Worm (Caenorhabditis elegans) whole organism, L1 larva: ENCODE data around the gene ccdc-149.
A peak's percentile ranks its signal among the peaks of the same experiment; 100 is the strongest.

ENCODE experiments used
- F16B12.6 ChIP-seq: fragments of 150-350 bp; optimal IDR thresholded peaks from 2 replicates; lab custom pipeline; 2014; ENCODE audit warnings: missing biosample characterization, missing genetic modification characterization
- aha-1 ChIP-seq: fragments of 150-350 bp; optimal IDR thresholded peaks from 2 replicates; lab custom pipeline; 2014; ENCODE audit warnings: missing biosample characterization, missing genetic modification characterization
- aly-2 ChIP-seq: fragments of 150-350 bp; optimal IDR thresholded peaks from 2 replicates; lab custom pipeline; 2014; ENCODE audit warnings: missing biosample characterization, missing genetic modification characterization
- blmp-1 ChIP-seq: fragments of 150-350 bp; optimal IDR thresholded peaks from 2 replicates; lab custom pipeline; 2014; ENCODE audit warnings: missing biosample characterization, missing genetic modification characterization
- ces-1 ChIP-seq: fragments of 150-350 bp; optimal IDR thresholded peaks from 2 replicates; lab custom pipeline; 2014; ENCODE audit warnings: missing biosample characterization, missing genetic modification reagents, missing genetic modification characterization
- dpl-1 ChIP-seq, 3 experiments: fragments of 150-350 bp in 2 of 3; sonication (generic microtip) in 1 of 3; optimal IDR thresholded peaks; 2 replicates each; lab custom pipeline; 2014 to 2017; ENCODE audit warnings: missing biosample characterization in 3 of 3, missing genetic modification characterization in 3 of 3, missing genetic modification reagents in 3 of 3
- efl-1 ChIP-seq, 4 experiments: fragments of 150-350 bp; optimal IDR thresholded peaks in 3 of 4; peaks in 1 of 4; 1 replicate in 1 of 4; 2 replicates in 3 of 4; lab custom pipeline; 2014; ENCODE audit warnings: missing biosample characterization in 2 of 4, missing genetic modification characterization in 2 of 4, missing genetic modification reagents in 2 of 4
- efl-3 ChIP-seq: fragments of 200-800 bp; sonication (Bioruptor generic); optimal IDR thresholded peaks from 2 replicates; lab custom pipeline; 2018; ENCODE audit warnings: mild to moderate bottlenecking, missing genetic modification characterization, missing compliant biosample characterization
- elt-2 ChIP-seq: sonication (generic microtip); optimal IDR thresholded peaks from 2 replicates; lab custom pipeline; 2016; ENCODE audit warnings: missing genetic modification characterization, mild to moderate bottlenecking, inconsistent platforms, missing compliant biosample characterization, missing genetic modification reagents
- elt-3 ChIP-seq, 6 experiments: fragments of 150-350 bp in 1 of 6; sonication (generic microtip); optimal IDR thresholded peaks; 2 replicates each; lab custom pipeline; 2017 to 2018; ENCODE audit warnings: missing biosample characterization in 6 of 6, missing genetic modification characterization in 6 of 6, inconsistent platforms in 1 of 6
- fkh-10 ChIP-seq: sonication (generic microtip); optimal IDR thresholded peaks from 2 replicates; lab custom pipeline; 2017; ENCODE audit warnings: missing biosample characterization, missing genetic modification reagents, missing genetic modification characterization
- grh-1 ChIP-seq: fragments of 200-800 bp; sonication (Bioruptor generic); IDR thresholded peaks from 2 replicates; pipeline ENCODE4 v1.3.6; 2022; ENCODE audit warnings: missing genetic modification reagents, missing genetic modification characterization, missing compliant biosample characterization
- hlh-4 ChIP-seq: sonication (generic microtip); optimal IDR thresholded peaks from 2 replicates; lab custom pipeline; 2016; ENCODE audit warnings: mild to moderate bottlenecking, missing genetic modification characterization, missing compliant biosample characterization
- hpl-2 ChIP-seq: fragments of 150-350 bp; optimal IDR thresholded peaks from 2 replicates; lab custom pipeline; 2014; ENCODE audit warnings: missing biosample characterization, missing genetic modification reagents, missing genetic modification characterization
- irx-1 ChIP-seq: sonication (generic microtip); optimal IDR thresholded peaks from 2 replicates; lab custom pipeline; 2016; ENCODE audit warnings: missing genetic modification characterization, missing compliant biosample characterization
- jun-1 ChIP-seq: fragments of 150-350 bp; optimal IDR thresholded peaks from 2 replicates; lab custom pipeline; 2014; ENCODE audit warnings: missing biosample characterization, missing genetic modification reagents, missing genetic modification characterization
- lin-14 ChIP-seq: fragments of 200-800 bp; sonication (Bioruptor generic); optimal IDR thresholded peaks from 2 replicates; lab custom pipeline; 2018; ENCODE audit warnings: mild to moderate bottlenecking, missing genetic modification characterization, moderate library complexity, missing compliant biosample characterization
- lir-3 ChIP-seq: sonication (generic microtip); optimal IDR thresholded peaks from 2 replicates; lab custom pipeline; 2016; ENCODE audit warnings: mild to moderate bottlenecking, missing genetic modification characterization, moderate library complexity, missing compliant biosample characterization; ENCODE audit not compliant: poor library complexity
- lsy-2 ChIP-seq, 2 experiments: fragments of 150-350 bp; optimal IDR thresholded peaks; 2 replicates each; lab custom pipeline; 2014; ENCODE audit warnings: missing biosample characterization in 2 of 2, missing genetic modification characterization in 2 of 2
- mab-9 ChIP-seq: fragments of 200-800 bp; sonication (Bioruptor generic); IDR thresholded peaks from 2 replicates; pipeline ENCODE4 v1.3.6; 2022; ENCODE audit warnings: missing genetic modification reagents, missing genetic modification characterization, missing compliant biosample characterization
- mdl-1 ChIP-seq, 2 experiments: fragments of 150-350 bp; optimal IDR thresholded peaks; 2 replicates each; lab custom pipeline; 2014 to 2017; ENCODE audit warnings: missing biosample characterization in 2 of 2, missing genetic modification characterization in 2 of 2, inconsistent platforms in 1 of 2
- nhr-12 ChIP-seq: sonication (generic microtip); optimal IDR thresholded peaks from 2 replicates; lab custom pipeline; 2017; ENCODE audit warnings: missing biosample characterization, missing genetic modification characterization
- nhr-71 ChIP-seq: sonication (generic microtip); optimal IDR thresholded peaks from 2 replicates; lab custom pipeline; 2016; ENCODE audit warnings: mild to moderate bottlenecking, missing genetic modification characterization, moderate library complexity, missing compliant biosample characterization
- nhr-84 ChIP-seq: sonication (generic microtip); optimal IDR thresholded peaks from 2 replicates; lab custom pipeline; 2017; ENCODE audit warnings: missing biosample characterization, missing genetic modification characterization
- pqm-1 ChIP-seq: sonication (generic microtip); optimal IDR thresholded peaks from 3 replicates; lab custom pipeline; 2017; ENCODE audit warnings: missing biosample characterization, missing genetic modification characterization
- skn-1 ChIP-seq: fragments of 150-350 bp; optimal IDR thresholded peaks from 2 replicates; lab custom pipeline; 2014; ENCODE audit warnings: missing biosample characterization, missing genetic modification characterization
- snu-23 ChIP-seq: sonication (generic microtip); optimal IDR thresholded peaks from 2 replicates; lab custom pipeline; 2016; ENCODE audit warnings: missing genetic modification characterization, missing compliant biosample characterization
- unc-130 ChIP-seq: fragments of 150-350 bp; optimal IDR thresholded peaks from 2 replicates; lab custom pipeline; 2017; ENCODE audit warnings: missing biosample characterization, missing genetic modification characterization, inconsistent platforms
- unc-98 ChIP-seq: fragments of 200-800 bp; sonication (Bioruptor generic); IDR thresholded peaks from 2 replicates; pipeline ENCODE4 v1.3.6; 2022; ENCODE audit warnings: missing genetic modification characterization, missing compliant biosample characterization
- zip-4 ChIP-seq: fragments of 200-800 bp; sonication (Bioruptor generic); optimal IDR thresholded peaks from 2 replicates; lab custom pipeline; 2018; ENCODE audit warnings: mild to moderate bottlenecking, missing genetic modification characterization, moderate library complexity, missing compliant biosample characterization
- ztf-11 ChIP-seq, 2 experiments: sonication (generic microtip); optimal IDR thresholded peaks; 2 replicates each; lab custom pipeline; 2016 to 2017; ENCODE audit warnings: missing genetic modification characterization in 2 of 2, missing biosample characterization in 1 of 2, missing compliant biosample characterization in 1 of 2
- ztf-4 ChIP-seq: fragments of 150-350 bp; optimal IDR thresholded peaks from 2 replicates; lab custom pipeline; 2014; ENCODE audit warnings: missing biosample characterization, missing genetic modification characterization

ccdc-149 gene

ce11 chrX:11511231-11511630 is at the start of gene ccdc-149:
TSS of gene ccdc-149 (minus strand) at chrX:11511451.
- TF ChIP-seq nhr-71 (tag; lab: Kevin White, UChicago) (no peak), hpl-2 (GFP tag; lab: Kevin White, UChicago) (no peak), irx-1 (tag; lab: Kevin White, UChicago) (no peak), zip-4 (GFP tag; lab: Kevin White, UChicago) (no peak), lsy-2 (tag; optimal IDR thresholded peaks at IDR 0.05; lab: Kevin White, UChicago) (no peak), ztf-11 (tag; optimal IDR thresholded peaks at IDR 0.05; lab: Kevin White, UChicago) (no peak), nhr-12 (no peak), hlh-4 (tag; lab: Kevin White, UChicago) (no peak), mdl-1 (tag; optimal IDR thresholded peaks at IDR 0.05; lab: Kevin White, UChicago) (no peak), snu-23 (GFP tag; lab: Kevin White, UChicago) (no peak), nhr-84 (tag; lab: Kevin White, UChicago) (no peak), grh-1 (GFP tag; lab: Robert Waterston, UW) (no peak)
- TF ChIP-seq, all 84 proteins: peak for 0

- no peak for TF ChIP-seq unc-98
Observed at ce11 chrX:11560615-11561014, 49.4 kb upstream of the ccdc-149 start, which contains the start of gene lev-8. TSS of gene lev-8 (plus strand) at chrX:11560915.

- TF ChIP-seq lir-3 (no peak), efl-3 (no peak), ztf-11 (tag; optimal IDR thresholded peaks at IDR 0.05; lab: Kevin White, UChicago) (no peak), lsy-2 (tag; optimal IDR thresholded peaks at IDR 0.05; lab: Kevin White, UChicago) (no peak), mab-9 (GFP tag; lab: Robert Waterston, UW) (no peak), elt-3 (tag; optimal IDR thresholded peaks at IDR 0.05; lab: Kevin White, UChicago) (no peak), aha-1 (tag; lab: Kevin White, UChicago) (no peak), aly-2 (no peak), blmp-1 (tag; lab: Kevin White, UChicago) (no peak), hpl-2 (GFP tag; lab: Kevin White, UChicago) (no peak)
Observed at ce11 chrX:11560076-11560475, 48.8 kb upstream of the ccdc-149 start.

ce11 chrX:11558156-11558555 is 46.9 kb upstream of the ccdc-149 start:
- peak; percentile 64 for TF ChIP-seq lin-14 (GFP tag; lab: Kevin White, UChicago)
- no peak for TF ChIP-seq efl-1 (optimal IDR thresholded peaks at IDR 0.05; lab: Kevin White, UChicago)
- peak in 1 of 2 experiments; percentile 76 for TF ChIP-seq efl-1 (GFP tag; optimal IDR thresholded peaks at IDR 0.05 in 1 of 2; lab: Kevin White, UChicago)
- no peak for TF ChIP-seq skn-1 (tag; lab: Kevin White, UChicago)
- no peak for TF ChIP-seq F16B12.6 (tag; lab: Kevin White, UChicago)
- peak; percentile 60 for TF ChIP-seq ces-1 (GFP tag; lab: Kevin White, UChicago)
- TF ChIP-seq fkh-10 (GFP tag; lab: Kevin White, UChicago): peak; percentile 87

- TF ChIP-seq zip-4 (GFP tag; lab: Kevin White, UChicago) (no peak), dpl-1 (GFP tag; optimal IDR thresholded peaks at IDR 0.05; lab: Kevin White, UChicago) (no peak), pqm-1 (peak; percentile 32), jun-1 (tag; lab: Kevin White, UChicago) (no peak), ztf-4 (tag; lab: Kevin White, UChicago) (no peak), elt-2 (tag; lab: Kevin White, UChicago) (peak; percentile 70), unc-130 (tag; lab: Kevin White, UChicago) (no peak)
Observed at ce11 chrX:11556194-11556739, 45.0 kb upstream of the ccdc-149 start, which contains the start of gene C35C5.10. TSS of gene C35C5.10 (plus strand) at chrX:11556244.
